Fruit fly (Drosophila melanogaster) Kc167 (cell line): ENCODE data around the gene Fum1.

Source experiments
- Myc ChIP-seq: fragments of >200 bp; optimal IDR thresholded peaks from 2 replicates; lab custom pipeline; 2017; ENCODE audit warnings: missing external identifiers
- Sin3A ChIP-seq: fragments of >200 bp; optimal IDR thresholded peaks from 2 replicates; lab custom pipeline; 2018; ENCODE audit warnings: missing external identifiers
- h ChIP-seq: fragments of >200 bp; optimal IDR thresholded peaks from 3 replicates; lab custom pipeline; 2018; ENCODE audit warnings: missing external identifiers
- insv ChIP-seq: fragments of >200 bp; optimal IDR thresholded peaks from 3 replicates; lab custom pipeline; 2018; ENCODE audit warnings: missing external identifiers
- psq ChIP-seq: fragments of >200 bp; optimal IDR thresholded peaks from 2 replicates; lab custom pipeline; 2017; ENCODE audit warnings: missing external identifiers
- ttk ChIP-seq: sonication (Bioruptor generic); optimal IDR thresholded peaks from 2 replicates; lab custom pipeline; 2017; ENCODE audit warnings: missing external identifiers

Gene Fum1

DNA sequence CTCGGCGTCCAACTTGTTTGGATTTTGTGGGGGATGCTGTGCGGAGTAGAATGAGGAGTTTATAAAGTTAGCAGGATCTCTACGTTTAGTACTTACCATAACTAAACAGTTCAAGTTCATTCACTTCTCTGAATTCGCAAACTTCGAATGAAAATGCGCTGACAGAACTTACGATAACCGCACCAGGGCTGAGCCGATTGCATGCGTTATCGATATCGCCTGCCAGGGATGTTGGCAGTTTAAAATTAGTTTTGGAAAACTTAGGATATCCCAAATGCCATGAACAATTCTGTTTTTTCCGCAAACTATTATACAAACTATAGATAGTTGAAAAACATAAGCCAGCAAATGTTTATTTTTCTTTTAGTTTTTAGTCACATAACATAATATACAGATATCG is 9.0 kb downstream of the Fum1 start, which contains the start of gene CG44303:
TSS of gene CG44303 (minus strand) at position 154 of the 400 bp plus-strand sequence.
- no peak for TF ChIP-seq Sin3A (lab: Kevin White, UChicago)

DNA sequence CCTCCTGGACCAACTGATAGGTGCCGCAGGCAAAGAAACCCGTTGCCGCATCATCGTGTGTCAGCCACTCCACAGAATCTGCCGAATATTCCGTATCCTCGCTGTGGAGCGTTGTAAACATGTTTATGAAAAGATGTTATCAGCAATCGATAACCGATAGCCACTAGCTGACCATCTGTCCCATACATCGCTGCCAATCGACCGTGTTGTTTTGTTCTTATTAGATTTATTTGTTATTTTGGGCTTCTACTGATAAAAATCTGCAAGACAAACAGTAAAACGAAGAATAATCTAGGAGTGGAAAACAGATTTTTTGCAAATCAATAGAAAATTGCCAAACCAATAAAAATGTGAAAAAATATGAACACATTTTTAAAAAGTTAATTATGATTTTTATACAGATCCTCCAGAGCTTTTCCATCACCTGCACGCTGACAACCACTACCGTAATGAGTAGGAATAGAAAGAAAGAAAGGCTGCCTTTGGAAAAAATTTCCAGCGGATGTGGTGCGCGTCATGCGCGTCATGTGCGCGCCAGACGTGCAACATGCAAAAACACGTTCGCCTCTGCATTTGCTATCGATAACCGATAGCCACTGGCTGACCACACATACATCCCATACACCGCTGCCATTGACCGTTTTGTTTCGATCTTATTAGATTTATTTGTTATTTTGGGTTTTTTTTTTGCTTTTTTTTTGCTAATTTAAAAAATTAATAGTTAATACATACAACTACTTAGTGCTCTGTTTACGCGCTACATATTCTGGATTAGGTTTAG is 10.6 kb downstream of the Fum1 start, which contains the start of gene CG3184:
TSS of gene CG3184 (minus strand) at position 155 of the 781 bp plus-strand sequence.
- no peak for TF ChIP-seq h (lab: Kevin White, UChicago)

DNA sequence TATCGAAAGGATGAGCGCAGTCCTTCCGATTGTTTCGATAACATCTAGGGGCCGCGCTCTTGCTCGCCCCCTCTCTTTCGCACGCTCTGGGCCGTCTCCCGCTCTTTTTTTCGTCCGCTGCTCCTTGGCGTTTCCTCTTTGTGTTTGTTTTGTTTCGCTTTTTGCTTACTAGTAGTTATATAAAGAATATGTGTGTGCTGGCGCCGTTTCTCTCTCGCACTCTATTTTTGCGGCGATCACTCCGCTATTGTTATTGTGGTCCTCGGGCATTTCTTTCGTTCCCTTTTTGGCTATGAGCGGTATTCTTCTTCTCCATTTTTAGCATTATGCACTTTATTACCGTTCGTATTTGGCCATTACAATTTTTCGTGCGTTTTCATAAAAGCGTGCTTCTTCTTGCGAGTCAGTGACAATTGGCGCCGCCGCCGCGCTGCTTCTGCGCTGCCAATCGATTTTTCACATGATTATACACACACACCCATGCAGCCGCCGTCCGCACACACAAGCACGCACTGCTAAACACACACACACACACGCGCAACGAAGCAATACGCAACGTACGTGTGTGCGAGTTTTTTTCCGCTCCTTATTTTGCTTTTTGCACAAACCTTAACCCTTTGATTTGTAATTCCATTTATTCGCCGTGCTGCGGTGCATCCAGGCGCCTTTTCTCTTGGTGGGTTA is 16.0 kb downstream of the Fum1 start:
- TF ChIP-seq h (lab: Kevin White, UChicago) (no peak), Sin3A (lab: Kevin White, UChicago) (no peak), psq (no peak), Myc (lab: Kevin White, UChicago) (no peak), ttk (lab: Kevin White, UChicago) (no peak), insv (lab: Kevin White, UChicago) (no peak)

DNA sequence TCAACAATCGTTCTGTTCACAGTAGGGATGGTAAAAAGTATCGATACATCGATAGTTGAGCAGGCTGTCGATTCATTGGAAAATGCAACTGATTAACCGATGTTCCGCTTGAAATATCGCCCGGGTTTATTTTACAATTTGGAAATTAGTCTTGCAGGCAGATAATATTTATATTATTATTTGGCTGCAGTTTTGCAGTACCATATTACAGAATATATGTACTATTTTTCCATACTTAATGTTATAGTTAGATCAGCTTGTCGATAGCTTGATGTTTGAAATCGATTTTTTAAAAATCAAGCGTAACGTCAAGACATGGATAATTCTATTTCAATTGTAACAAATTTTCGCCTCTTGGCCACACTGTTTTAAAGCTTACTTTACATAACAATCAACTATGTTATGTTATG is 16.8 kb downstream of the Fum1 start, which contains the start of gene CG14442:
TSS of gene CG14442 (minus strand) at position 29 of the 410 bp plus-strand sequence.
- TF ChIP-seq psq (no peak), h (lab: Kevin White, UChicago) (no peak), insv (lab: Kevin White, UChicago) (no peak)

DNA sequence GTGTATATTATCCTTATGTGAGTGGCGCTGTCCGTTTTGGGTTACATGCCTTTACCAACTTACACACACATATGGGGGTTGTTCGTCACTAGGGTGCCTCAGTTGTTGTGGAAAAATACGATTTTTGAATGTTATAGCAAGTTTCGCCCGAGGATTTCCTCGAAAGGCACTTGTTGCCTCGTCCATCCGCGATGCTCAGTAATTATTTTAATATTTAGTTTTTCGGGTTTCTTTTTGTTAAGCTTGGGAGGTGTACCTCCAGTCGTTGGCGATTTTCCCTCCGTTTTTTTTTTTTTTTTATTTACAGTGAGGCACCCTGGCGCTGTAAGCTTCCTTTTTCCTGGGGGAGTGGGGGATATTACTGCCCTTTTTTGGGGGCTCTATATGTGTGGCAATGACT is 18.2 kb downstream of the Fum1 start:
- TF ChIP-seq Myc (lab: Kevin White, UChicago): no peak
- TF ChIP-seq insv (lab: Kevin White, UChicago): no peak
- no peak for TF ChIP-seq psq
- no peak for TF ChIP-seq ttk (lab: Kevin White, UChicago)
- TF ChIP-seq h (lab: Kevin White, UChicago): no peak
- no peak for TF ChIP-seq Sin3A (lab: Kevin White, UChicago)

DNA sequence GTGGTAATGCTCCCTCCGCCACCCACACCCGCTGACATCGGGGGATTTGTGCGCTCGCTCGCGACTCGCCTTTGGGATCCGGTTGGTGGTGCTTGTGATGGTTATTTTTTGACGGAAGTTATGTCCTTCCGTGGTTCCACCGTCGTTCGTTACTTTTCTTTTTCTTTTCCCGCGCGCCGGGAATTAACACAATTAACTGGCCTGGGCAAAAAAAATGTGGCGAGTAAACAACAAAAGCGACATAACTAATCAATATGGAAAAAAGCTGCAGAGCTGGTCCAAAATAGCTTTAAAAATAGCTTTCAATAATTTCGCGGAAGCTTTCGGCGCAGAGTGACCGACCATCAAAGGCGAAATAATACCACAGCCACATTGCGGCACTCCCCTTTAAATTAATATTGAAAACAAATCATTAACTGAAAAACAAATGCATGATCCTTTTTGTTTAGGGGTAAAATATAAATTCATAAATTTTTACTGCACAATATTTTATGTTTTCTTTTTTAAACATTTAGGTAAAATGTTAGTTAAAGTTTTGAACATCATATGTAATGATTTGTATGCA is 20.1 kb downstream of the Fum1 start, which contains the start of gene CG14440:
TSS of gene CG14440 (minus strand) at position 320 of the 565 bp plus-strand sequence.
- no peak for TF ChIP-seq Sin3A (lab: Kevin White, UChicago)
- no peak for TF ChIP-seq insv (lab: Kevin White, UChicago)
- TF ChIP-seq ttk (lab: Kevin White, UChicago): no peak
- no peak for TF ChIP-seq Myc (lab: Kevin White, UChicago)
- TF ChIP-seq psq: no peak
- no peak for TF ChIP-seq h (lab: Kevin White, UChicago)

DNA sequence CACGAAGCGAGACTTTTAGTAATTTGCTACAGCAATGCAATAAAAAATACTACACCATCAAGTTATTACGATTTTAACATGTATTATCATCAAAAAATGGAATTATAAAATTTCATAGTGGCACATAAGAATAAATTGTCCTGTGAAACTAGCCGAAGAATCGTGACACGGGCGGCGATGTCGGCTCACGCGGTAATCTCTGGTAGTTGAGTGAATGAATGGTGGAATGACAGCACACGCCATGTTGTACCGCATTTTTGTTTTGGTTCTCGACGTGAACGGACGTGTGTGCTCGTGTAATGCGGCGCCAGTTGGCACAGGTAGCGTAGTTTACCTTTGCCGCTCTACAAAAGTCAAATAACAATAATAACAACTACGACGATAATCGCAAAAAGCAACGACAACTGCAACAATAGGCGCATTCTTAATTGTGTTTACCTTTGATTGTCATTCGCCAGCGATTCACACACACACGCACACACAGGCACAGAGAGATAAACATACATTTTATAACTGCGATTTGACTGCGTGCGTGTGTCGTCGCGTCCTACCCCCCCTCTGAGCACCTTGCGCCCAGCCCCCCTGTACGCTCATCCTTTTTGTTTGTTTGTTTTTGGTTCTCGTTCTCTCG is 21.1 kb downstream of the Fum1 start, which contains the start of gene CG14441:
TSS of gene CG14441 (plus strand) at position 254 of the 631 bp plus-strand sequence.
- TF ChIP-seq h (lab: Kevin White, UChicago) (no peak), insv (lab: Kevin White, UChicago) (no peak), ttk (lab: Kevin White, UChicago) (no peak), Myc (lab: Kevin White, UChicago) (no peak), psq (no peak), Sin3A (lab: Kevin White, UChicago) (no peak)

DNA sequence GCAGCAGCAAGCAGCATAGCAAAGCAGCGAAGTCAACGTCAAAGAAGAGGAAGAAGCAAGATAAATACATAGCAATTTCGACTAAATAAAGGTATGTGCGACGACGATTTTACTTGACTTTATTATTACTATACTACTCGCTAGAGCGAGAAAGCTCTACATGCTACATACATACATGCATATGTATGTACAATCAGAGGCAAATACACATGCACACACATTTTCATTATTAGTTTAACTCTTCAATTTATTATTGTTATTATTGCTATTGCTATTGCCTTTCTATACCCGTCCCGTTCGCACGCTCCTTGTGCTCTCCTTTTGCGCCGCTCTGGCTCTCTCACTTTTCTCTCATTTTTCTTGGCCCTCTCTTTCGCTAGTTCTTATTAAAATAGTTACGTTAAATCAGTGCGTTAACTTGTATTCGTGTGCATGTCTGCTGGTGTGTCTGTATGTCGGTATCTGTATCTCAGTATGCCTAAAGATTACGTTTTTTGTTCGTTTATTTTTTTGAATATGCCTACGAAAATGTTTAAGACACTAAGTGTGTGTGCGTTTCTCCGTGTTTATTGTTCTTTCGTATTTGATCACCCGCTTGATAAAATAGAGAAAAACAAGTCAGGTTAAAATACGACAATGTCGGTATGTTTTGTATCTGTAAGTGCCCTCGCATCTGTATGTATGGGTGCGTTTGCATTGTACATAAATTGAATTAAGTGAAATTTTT is 22.2 kb downstream of the Fum1 start:
- TF ChIP-seq h (lab: Kevin White, UChicago) (no peak), Sin3A (lab: Kevin White, UChicago) (no peak), ttk (lab: Kevin White, UChicago) (no peak), Myc (lab: Kevin White, UChicago) (no peak), insv (lab: Kevin White, UChicago) (no peak), psq (no peak)

DNA sequence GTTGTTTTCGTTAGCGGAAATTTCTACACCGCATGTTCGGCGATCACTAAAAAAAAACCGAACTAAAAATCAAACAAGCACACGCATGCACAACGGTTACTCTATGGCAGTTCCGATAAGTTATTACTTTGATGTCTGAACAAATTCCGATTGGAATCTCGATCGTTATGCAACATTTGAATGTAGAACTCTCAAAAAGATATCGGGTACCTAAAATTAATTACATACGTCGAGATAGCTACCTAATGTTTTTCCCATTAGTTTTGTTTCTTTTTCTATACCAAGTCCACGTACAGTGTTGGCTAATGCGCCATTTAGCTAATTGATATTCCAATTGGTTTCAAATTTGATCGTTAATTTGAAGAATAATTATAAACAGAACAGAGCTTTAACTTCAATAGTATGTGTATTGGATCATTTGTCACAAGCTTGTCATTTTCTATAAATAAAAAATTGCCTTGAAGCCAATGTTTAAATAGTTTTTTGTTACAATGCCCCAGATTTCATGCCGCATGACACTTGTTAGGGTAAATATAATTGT is 22.8 kb downstream of the Fum1 start:
- TF ChIP-seq psq: no peak
- TF ChIP-seq ttk (lab: Kevin White, UChicago): no peak
- TF ChIP-seq Sin3A (lab: Kevin White, UChicago): no peak

DNA sequence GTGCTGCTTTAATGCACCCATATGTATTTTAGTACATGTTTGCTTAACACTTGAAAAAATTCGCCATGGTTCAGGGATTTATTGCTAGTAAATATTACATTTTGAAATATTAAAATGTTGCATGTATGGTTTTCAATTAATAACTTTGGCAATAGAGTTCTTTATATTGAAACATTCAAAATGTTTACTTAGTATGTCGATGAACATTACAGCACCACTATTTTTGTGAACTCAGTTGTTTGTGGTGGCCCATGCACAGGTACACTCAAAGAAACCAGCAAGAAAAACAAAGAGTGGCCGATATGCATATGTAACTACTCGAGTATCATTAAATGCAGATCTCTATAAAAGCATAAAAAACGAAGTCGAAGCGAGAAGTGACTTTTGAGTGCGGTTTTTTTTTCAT is 23.8 kb downstream of the Fum1 start:
- TF ChIP-seq h (lab: Kevin White, UChicago) (no peak), Myc (lab: Kevin White, UChicago) (no peak), psq (no peak), Sin3A (lab: Kevin White, UChicago) (no peak), ttk (lab: Kevin White, UChicago) (no peak), insv (lab: Kevin White, UChicago) (no peak)

DNA sequence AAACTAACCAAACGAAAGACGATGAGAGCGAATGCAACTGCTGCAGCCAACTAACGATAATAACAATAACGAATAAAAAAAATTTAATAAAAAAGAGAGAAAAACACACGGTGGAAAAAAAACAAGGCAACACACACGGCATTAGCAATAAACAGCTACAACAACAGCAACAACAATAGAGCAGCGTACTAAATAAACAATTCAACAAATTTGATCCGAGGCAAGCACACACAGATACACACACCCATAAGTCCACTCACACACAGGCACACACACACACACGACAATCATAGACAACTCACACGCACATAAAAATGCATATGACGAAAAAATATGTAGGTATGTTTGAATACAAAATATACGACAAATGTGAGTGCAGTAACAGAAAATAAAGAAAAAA is 24.4 kb downstream of the Fum1 start:
- no peak for TF ChIP-seq insv (lab: Kevin White, UChicago)
- TF ChIP-seq Myc (lab: Kevin White, UChicago): no peak
- no peak for TF ChIP-seq psq
- no peak for TF ChIP-seq Sin3A (lab: Kevin White, UChicago)
- no peak for TF ChIP-seq ttk (lab: Kevin White, UChicago)
- TF ChIP-seq h (lab: Kevin White, UChicago): no peak
